Worm (Caenorhabditis elegans) whole organism, L1 larva: Measurements from ENCODE around the gene C53A3.4.
"Not testable (repeated sequence)": the region's sequence is repeated elsewhere in the genome, so short reads cannot be mapped to it uniquely, and the experiment has no call there.

Experiments used
- C16A3.4 ChIP-seq: fragments of 150-350 bp; optimal IDR thresholded peaks from 2 replicates; lab custom pipeline; 2014; ENCODE audit warnings: missing biosample characterization, missing genetic modification characterization
- C34B4.2 ChIP-seq: sonication (generic microtip); optimal IDR thresholded peaks from 2 replicates; lab custom pipeline; 2017; ENCODE audit warnings: mild to moderate bottlenecking, missing genetic modification characterization, missing compliant biosample characterization
- F16B12.6 ChIP-seq: fragments of 150-350 bp; optimal IDR thresholded peaks from 2 replicates; lab custom pipeline; 2014; ENCODE audit warnings: missing biosample characterization, missing genetic modification characterization
- Y116A8C.19 ChIP-seq: sonication (generic microtip); optimal IDR thresholded peaks from 2 replicates; lab custom pipeline; 2016; ENCODE audit warnings: missing compliant biosample characterization, missing genetic modification characterization, borderline replicate concordance
- aha-1 ChIP-seq: fragments of 150-350 bp; optimal IDR thresholded peaks from 2 replicates; lab custom pipeline; 2014; ENCODE audit warnings: missing biosample characterization, missing genetic modification characterization
- alr-1 ChIP-seq: fragments of 200-800 bp; sonication (Bioruptor generic); optimal IDR thresholded peaks from 2 replicates; lab custom pipeline; 2018; ENCODE audit warnings: borderline replicate concordance, mild to moderate bottlenecking, missing genetic modification characterization, missing compliant biosample characterization
- ceh-82 ChIP-seq, 3 experiments: fragments of 150-350 bp in 1 of 3; sonication (generic microtip) in 2 of 3; optimal IDR thresholded peaks; 2 replicates each; lab custom pipeline; 2014 to 2017; ENCODE audit warnings: missing biosample characterization in 3 of 3, missing genetic modification characterization in 3 of 3
- dpl-1 ChIP-seq, 3 experiments: fragments of 150-350 bp in 2 of 3; sonication (generic microtip) in 1 of 3; optimal IDR thresholded peaks; 2 replicates each; lab custom pipeline; 2014 to 2017; ENCODE audit warnings: missing biosample characterization in 3 of 3, missing genetic modification characterization in 3 of 3, missing genetic modification reagents in 3 of 3
- efl-1 ChIP-seq, 4 experiments: fragments of 150-350 bp; optimal IDR thresholded peaks in 3 of 4; peaks in 1 of 4; 1 replicate in 1 of 4; 2 replicates in 3 of 4; lab custom pipeline; 2014; ENCODE audit warnings: missing biosample characterization in 2 of 4, missing genetic modification characterization in 2 of 4, missing genetic modification reagents in 2 of 4
- egl-13 ChIP-seq: sonication (generic microtip); optimal IDR thresholded peaks from 2 replicates; lab custom pipeline; 2016; ENCODE audit warnings: missing genotype, missing genetic modification reagents, missing genetic modification characterization, missing compliant biosample characterization
- fkh-4 ChIP-seq: sonication (generic microtip); optimal IDR thresholded peaks from 2 replicates; lab custom pipeline; 2016; ENCODE audit warnings: missing compliant biosample characterization, missing genetic modification characterization, borderline replicate concordance
- fkh-8 ChIP-seq: sonication (generic microtip); optimal IDR thresholded peaks from 2 replicates; lab custom pipeline; 2016; ENCODE audit warnings: mild to moderate bottlenecking, missing genetic modification characterization, missing compliant biosample characterization
- grh-1 ChIP-seq: fragments of 200-800 bp; sonication (Bioruptor generic); IDR thresholded peaks from 2 replicates; pipeline ENCODE4 v1.3.6; 2022; ENCODE audit warnings: missing genetic modification reagents, missing genetic modification characterization, missing compliant biosample characterization
- hlh-17 ChIP-seq: fragments of 200-800 bp; sonication (Bioruptor generic); optimal IDR thresholded peaks from 2 replicates; lab custom pipeline; 2018; ENCODE audit warnings: missing genetic modification characterization, mild to moderate bottlenecking, missing compliant biosample characterization, moderate library complexity, borderline replicate concordance
- hlh-4 ChIP-seq: sonication (generic microtip); optimal IDR thresholded peaks from 2 replicates; lab custom pipeline; 2016; ENCODE audit warnings: mild to moderate bottlenecking, missing genetic modification characterization, missing compliant biosample characterization
- irx-1 ChIP-seq: sonication (generic microtip); optimal IDR thresholded peaks from 2 replicates; lab custom pipeline; 2016; ENCODE audit warnings: missing genetic modification characterization, missing compliant biosample characterization
- isw-1 ChIP-seq: fragments of 200-800 bp; sonication (Bioruptor generic); IDR thresholded peaks from 2 replicates; pipeline ENCODE4 v1.3.6; 2022; ENCODE audit warnings: missing genetic modification characterization, missing compliant biosample characterization
- jun-1 ChIP-seq: fragments of 150-350 bp; optimal IDR thresholded peaks from 2 replicates; lab custom pipeline; 2014; ENCODE audit warnings: missing biosample characterization, missing genetic modification reagents, missing genetic modification characterization
- mab-9 ChIP-seq: fragments of 200-800 bp; sonication (Bioruptor generic); IDR thresholded peaks from 2 replicates; pipeline ENCODE4 v1.3.6; 2022; ENCODE audit warnings: missing genetic modification reagents, missing genetic modification characterization, missing compliant biosample characterization
- mdl-1 ChIP-seq, 2 experiments: fragments of 150-350 bp; optimal IDR thresholded peaks; 2 replicates each; lab custom pipeline; 2014 to 2017; ENCODE audit warnings: missing biosample characterization in 2 of 2, missing genetic modification characterization in 2 of 2, inconsistent platforms in 1 of 2
- mep-1 ChIP-seq: fragments of 150-350 bp; optimal IDR thresholded peaks from 2 replicates; lab custom pipeline; 2014; ENCODE audit warnings: missing biosample characterization, missing genetic modification characterization
- nhr-84 ChIP-seq: sonication (generic microtip); optimal IDR thresholded peaks from 2 replicates; lab custom pipeline; 2017; ENCODE audit warnings: missing biosample characterization, missing genetic modification characterization
- pax-3 ChIP-seq: fragments of 200-800 bp; sonication (Bioruptor generic); optimal IDR thresholded peaks from 2 replicates; lab custom pipeline; 2018; ENCODE audit warnings: mild to moderate bottlenecking, missing genetic modification characterization, moderate library complexity, missing compliant biosample characterization
- sptf-1 ChIP-seq: fragments of 150-350 bp; optimal IDR thresholded peaks from 2 replicates; lab custom pipeline; 2014; ENCODE audit warnings: missing biosample characterization, missing genetic modification characterization
- tlp-1 ChIP-seq: fragments of 150-350 bp; optimal IDR thresholded peaks from 2 replicates; lab custom pipeline; 2014; ENCODE audit warnings: missing biosample characterization, missing genetic modification characterization
- unc-130 ChIP-seq: fragments of 150-350 bp; optimal IDR thresholded peaks from 2 replicates; lab custom pipeline; 2017; ENCODE audit warnings: missing biosample characterization, missing genetic modification characterization, inconsistent platforms
- unc-30 ChIP-seq: sonication (generic microtip); optimal IDR thresholded peaks from 2 replicates; lab custom pipeline; 2017; ENCODE audit warnings: missing biosample characterization, missing genetic modification characterization
- unc-62 ChIP-seq: fragments of 150-350 bp; optimal IDR thresholded peaks from 2 replicates; lab custom pipeline; 2014; ENCODE audit warnings: missing biosample characterization, missing genetic modification reagents, missing genetic modification characterization
- unc-98 ChIP-seq: fragments of 200-800 bp; sonication (Bioruptor generic); IDR thresholded peaks from 2 replicates; pipeline ENCODE4 v1.3.6; 2022; ENCODE audit warnings: missing genetic modification characterization, missing compliant biosample characterization
- vab-15 ChIP-seq: sonication (generic microtip); optimal IDR thresholded peaks from 2 replicates; lab custom pipeline; 2017; ENCODE audit warnings: missing genotype, mild to moderate bottlenecking, missing genetic modification characterization, missing compliant biosample characterization
- xbp-1 ChIP-seq: sonication (generic microtip); optimal IDR thresholded peaks from 2 replicates; lab custom pipeline; 2016; ENCODE audit warnings: missing genetic modification characterization, missing compliant biosample characterization
- zag-1 ChIP-seq: fragments of 150-350 bp; optimal IDR thresholded peaks from 2 replicates; lab custom pipeline; 2014; ENCODE audit warnings: missing biosample characterization, missing genetic modification characterization
- ztf-4 ChIP-seq: fragments of 150-350 bp; optimal IDR thresholded peaks from 2 replicates; lab custom pipeline; 2014; ENCODE audit warnings: missing biosample characterization, missing genetic modification characterization

C53A3.4 gene

DNA sequence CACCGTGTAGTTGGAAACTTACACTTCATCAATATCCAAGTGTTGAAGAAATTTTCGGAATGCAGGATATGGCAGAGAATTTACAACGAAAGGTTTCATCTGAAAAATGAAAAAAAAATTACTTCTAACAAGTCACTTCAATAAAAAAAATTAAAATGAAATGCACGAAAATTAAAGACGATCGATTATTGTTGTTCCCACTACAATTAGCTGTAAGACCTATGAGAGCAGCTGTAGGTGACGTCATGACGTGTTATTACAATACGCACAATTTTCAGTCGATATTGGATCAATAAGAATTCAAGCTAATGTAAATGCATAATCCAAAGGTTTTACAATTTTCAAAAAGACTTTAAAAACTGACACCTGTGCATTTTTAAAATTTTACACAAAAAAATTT lies 1.5 kb upstream of the C53A3.4 start, which contains the start of gene C53A3.1:
Gene C53A3.1 (minus strand): TSS at position 101 of the 400 bp plus-strand sequence.
- TF ChIP-seq pax-3 (tag; lab: Kevin White, UChicago) (no peak), tlp-1 (tag; lab: Kevin White, UChicago) (no peak), aha-1 (no peak), ceh-82 (tag; optimal IDR thresholded peaks at IDR 0.05; lab: Kevin White, UChicago) (no peak), egl-13 (tag; lab: Kevin White, UChicago) (no peak), mep-1 (no peak), nhr-84 (no peak), fkh-8 (tag; lab: Kevin White, UChicago) (no peak), unc-30 (tag; lab: Kevin White, UChicago) (no peak), ztf-4 (no peak), alr-1 (no peak), hlh-4 (tag; lab: Kevin White, UChicago) (no peak), mdl-1 (tag; optimal IDR thresholded peaks at IDR 0.05; lab: Kevin White, UChicago) (no peak), Y116A8C.19 (tag; lab: Kevin White, UChicago) (no peak), jun-1 (tag; lab: Kevin White, UChicago) (no peak), unc-98 (GFP tag; lab: Robert Waterston, UW) (no peak), fkh-4 (tag; lab: Kevin White, UChicago) (no peak), unc-62 (GFP tag; lab: Kevin White, UChicago) (no peak)

DNA sequence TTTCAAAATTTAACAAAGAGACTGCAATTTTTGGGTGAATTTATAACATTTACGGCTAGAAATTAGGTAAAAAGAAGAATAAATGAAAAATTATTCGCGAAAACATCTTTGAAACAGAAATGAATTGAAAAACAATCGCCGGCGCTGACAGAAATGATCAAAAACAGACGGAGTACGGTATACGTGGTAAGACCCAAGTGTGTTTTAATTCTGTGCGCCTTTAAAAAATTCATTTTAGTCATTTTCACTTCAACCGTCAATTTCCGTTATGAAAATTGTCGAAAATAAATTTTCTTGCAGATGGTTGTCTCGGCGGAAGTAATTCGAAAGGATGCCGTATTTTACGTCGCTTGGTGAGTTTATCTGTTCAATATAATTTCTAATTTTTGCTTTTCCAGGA lies 2.5 kb downstream of the C53A3.4 start, which contains the start of gene C53A3.3:
Gene C53A3.3 (plus strand): TSS at position 301 of the 400 bp plus-strand sequence.
- no peak for TF ChIP-seq dpl-1 (GFP tag; optimal IDR thresholded peaks at IDR 0.05; lab: Kevin White, UChicago)
- TF ChIP-seq mdl-1 (tag; optimal IDR thresholded peaks at IDR 0.05; lab: Kevin White, UChicago): no peak
- TF ChIP-seq F16B12.6 (tag; lab: Kevin White, UChicago): no peak
- no peak for TF ChIP-seq unc-130
- TF ChIP-seq unc-62 (GFP tag; lab: Kevin White, UChicago): no peak
- TF ChIP-seq C34B4.2 (tag; lab: Kevin White, UChicago): no peak
- TF ChIP-seq mab-9: no peak

DNA sequence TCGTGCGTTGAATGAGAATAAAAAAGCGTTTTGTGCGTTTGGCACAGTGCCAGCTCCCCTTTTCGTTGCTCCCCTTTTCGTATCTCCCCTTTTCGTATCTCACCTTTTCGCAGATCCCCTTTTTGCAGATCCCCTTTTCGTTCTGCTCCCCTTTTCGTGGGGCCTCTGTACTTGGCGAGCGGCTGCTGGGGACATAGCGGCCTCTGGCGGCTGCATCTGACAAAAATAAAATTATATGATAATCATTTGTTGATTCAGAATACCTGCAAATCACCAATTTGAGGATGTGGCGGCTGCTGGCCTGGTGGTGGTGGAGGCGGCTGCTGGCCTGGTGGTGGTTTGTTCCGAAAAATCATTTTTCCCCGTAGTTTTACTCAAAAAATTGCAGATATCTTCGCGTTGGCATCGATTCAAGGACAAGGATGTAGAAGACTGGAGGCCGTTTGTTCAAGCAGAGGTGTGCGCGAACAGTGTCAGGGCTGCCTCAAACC lies 3.4 kb downstream of the C53A3.4 start, which contains the start of gene K09H11.11:
Gene K09H11.11 (minus strand): TSS at position 51 of the 491 bp plus-strand sequence.
- TF ChIP-seq isw-1; hlh-17 (GFP tag; lab: Kevin White, UChicago); xbp-1 (tag; lab: Kevin White, UChicago): not testable (repeated sequence)

DNA sequence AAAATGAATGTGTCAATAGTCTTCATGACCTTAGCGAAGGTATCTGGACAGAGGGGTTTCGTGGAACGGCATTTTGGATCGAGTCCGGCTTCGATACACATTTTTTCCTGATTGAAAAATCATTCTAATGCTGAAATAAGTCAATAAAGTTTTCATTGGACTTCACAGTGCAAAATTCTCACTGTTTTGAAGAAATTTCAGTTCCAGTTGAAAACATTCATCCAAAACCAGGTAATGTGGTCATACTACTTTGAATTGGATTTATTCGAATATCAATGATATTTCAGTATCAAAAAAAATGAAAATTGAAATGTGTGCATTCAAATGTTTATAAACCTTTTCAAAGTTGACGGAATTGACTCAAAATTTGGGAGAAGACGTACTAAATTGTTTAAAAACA lies 5.2 kb downstream of the C53A3.4 start, which contains the start of gene pgph-1:
Gene pgph-1 (minus strand): TSS at position 101 of the 400 bp plus-strand sequence.
- no peak for TF ChIP-seq grh-1
- TF ChIP-seq irx-1 (tag; lab: Kevin White, UChicago): no peak
- TF ChIP-seq fkh-8 (tag; lab: Kevin White, UChicago): no peak
- TF ChIP-seq isw-1: no peak
- TF ChIP-seq unc-98 (GFP tag; lab: Robert Waterston, UW): no peak
- no peak for TF ChIP-seq C16A3.4
- TF ChIP-seq vab-15 (tag; lab: Kevin White, UChicago): no peak
- no peak for TF ChIP-seq unc-130
- no peak for TF ChIP-seq sptf-1 (tag; lab: Kevin White, UChicago)
- TF ChIP-seq mep-1: no peak
- TF ChIP-seq, all 84 proteins: peak for 0

DNA sequence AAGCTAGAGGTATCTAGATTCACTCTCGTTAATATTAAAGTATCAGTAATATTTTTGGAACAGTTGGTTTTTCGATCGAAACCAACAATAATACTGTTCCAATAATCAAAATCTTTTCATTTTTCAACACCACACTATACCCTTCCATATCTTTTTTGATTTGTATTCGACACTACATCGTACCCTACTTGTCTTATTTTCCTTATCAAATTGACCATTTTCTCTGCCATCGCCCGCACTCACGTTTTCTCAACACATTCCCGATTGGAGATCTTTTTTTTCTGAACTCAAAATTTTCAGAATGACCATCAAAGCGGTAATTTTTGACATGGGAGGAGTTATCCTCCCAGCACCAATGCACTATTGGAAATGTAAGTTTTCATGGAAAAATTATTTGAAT lies 11.2 kb downstream of the C53A3.4 start, which contains the start of gene acds-10:
Gene acds-10 (plus strand): TSS at position 301 of the 400 bp plus-strand sequence.
- TF ChIP-seq efl-1 (optimal IDR thresholded peaks at IDR 0.05; lab: Kevin White, UChicago) (no peak), efl-1 (GFP tag; optimal IDR thresholded peaks at IDR 0.05 in 1 of 2; lab: Kevin White, UChicago) (peak in 1 of 2 experiments; percentile 18), zag-1 (tag; lab: Kevin White, UChicago) (no peak)
